Fruit fly (Drosophila melanogaster): ENCODE data around the gene CG31910.

CG31910 gene

dm6 chr2L:6745522-6745921, at the start of gene CG31910:
Gene CG31910, minus strand, starts transcription at chr2L:6745622.
- TF ChIP-seq insv (optimal IDR thresholded peaks at IDR 0.05) (no peak), h (optimal IDR thresholded peaks at IDR 0.05) (no peak), ttk (optimal IDR thresholded peaks at IDR 0.05) (no peak), Myc (optimal IDR thresholded peaks at IDR 0.05) (no peak), Sin3A (optimal IDR thresholded peaks at IDR 0.05) (no peak), psq (optimal IDR thresholded peaks at IDR 0.05) (no peak)

- TF ChIP-seq h (optimal IDR thresholded peaks at IDR 0.05) (no peak), psq (optimal IDR thresholded peaks at IDR 0.05) (no peak)
Observed at dm6 chr2L:6794956-6795522, 49.6 kb upstream of the CG31910 start.

- TF ChIP-seq psq (optimal IDR thresholded peaks at IDR 0.05) = no peak
- TF ChIP-seq h (optimal IDR thresholded peaks at IDR 0.05) = no peak
- no peak for TF ChIP-seq Myc (optimal IDR thresholded peaks at IDR 0.05)
Observed at dm6 chr2L:6794418-6794793, 49.0 kb upstream of the CG31910 start.

dm6 chr2L:6793763-6794417, 48.5 kb upstream of the CG31910 start:
- no peak for TF ChIP-seq Sin3A (optimal IDR thresholded peaks at IDR 0.05)
- TF ChIP-seq ttk (optimal IDR thresholded peaks at IDR 0.05) = no peak
- no peak for TF ChIP-seq h (optimal IDR thresholded peaks at IDR 0.05)
- TF ChIP-seq insv (optimal IDR thresholded peaks at IDR 0.05) = no peak
- TF ChIP-seq psq (optimal IDR thresholded peaks at IDR 0.05) = no peak
- TF ChIP-seq Myc (optimal IDR thresholded peaks at IDR 0.05) = no peak

- TF ChIP-seq ttk (optimal IDR thresholded peaks at IDR 0.05) (no peak), h (optimal IDR thresholded peaks at IDR 0.05) (no peak), Myc (optimal IDR thresholded peaks at IDR 0.05) (no peak), psq (optimal IDR thresholded peaks at IDR 0.05) (no peak), insv (optimal IDR thresholded peaks at IDR 0.05) (no peak), Sin3A (optimal IDR thresholded peaks at IDR 0.05) (no peak)
Observed at dm6 chr2L:6791845-6792443, 46.5 kb upstream of the CG31910 start.

dm6 chr2L:6789358-6789757, 43.9 kb upstream of the CG31910 start:
- TF ChIP-seq insv (optimal IDR thresholded peaks at IDR 0.05) (no peak), Myc (optimal IDR thresholded peaks at IDR 0.05) (no peak), Sin3A (optimal IDR thresholded peaks at IDR 0.05) (no peak), psq (optimal IDR thresholded peaks at IDR 0.05) (no peak), h (optimal IDR thresholded peaks at IDR 0.05) (no peak), ttk (optimal IDR thresholded peaks at IDR 0.05) (no peak)

dm6 chr2L:6787973-6788368, 42.5 kb upstream of the CG31910 start:
- no peak for TF ChIP-seq insv (optimal IDR thresholded peaks at IDR 0.05)
- no peak for TF ChIP-seq h (optimal IDR thresholded peaks at IDR 0.05)
- TF ChIP-seq ttk (optimal IDR thresholded peaks at IDR 0.05) = no peak
- no peak for TF ChIP-seq Sin3A (optimal IDR thresholded peaks at IDR 0.05)
- TF ChIP-seq psq (optimal IDR thresholded peaks at IDR 0.05) = no peak
- no peak for TF ChIP-seq Myc (optimal IDR thresholded peaks at IDR 0.05)

- TF ChIP-seq ttk (optimal IDR thresholded peaks at IDR 0.05) (no peak), h (optimal IDR thresholded peaks at IDR 0.05) (no peak), Myc (optimal IDR thresholded peaks at IDR 0.05) (no peak), psq (optimal IDR thresholded peaks at IDR 0.05) (no peak), insv (optimal IDR thresholded peaks at IDR 0.05) (no peak), Sin3A (optimal IDR thresholded peaks at IDR 0.05) (no peak)
Observed at dm6 chr2L:6787029-6787972, 41.9 kb upstream of the CG31910 start.

dm6 chr2L:6786674-6787028, 41.2 kb upstream of the CG31910 start, which contains the start of gene nrv1:
Gene nrv1, minus strand, starts transcription at chr2L:6786861.
- TF ChIP-seq insv (optimal IDR thresholded peaks at IDR 0.05) = no peak
- no peak for TF ChIP-seq ttk (optimal IDR thresholded peaks at IDR 0.05)
- TF ChIP-seq psq (optimal IDR thresholded peaks at IDR 0.05) = no peak
- no peak for TF ChIP-seq Myc (optimal IDR thresholded peaks at IDR 0.05)
- TF ChIP-seq h (optimal IDR thresholded peaks at IDR 0.05) = no peak
- TF ChIP-seq Sin3A (optimal IDR thresholded peaks at IDR 0.05) = no peak

dm6 chr2L:6785583-6785982, 40.2 kb upstream of the CG31910 start:
- TF ChIP-seq psq (optimal IDR thresholded peaks at IDR 0.05) (no peak), Myc (optimal IDR thresholded peaks at IDR 0.05) (no peak), insv (optimal IDR thresholded peaks at IDR 0.05) (no peak), Sin3A (optimal IDR thresholded peaks at IDR 0.05) (no peak), ttk (optimal IDR thresholded peaks at IDR 0.05) (no peak), h (optimal IDR thresholded peaks at IDR 0.05) (no peak)

- TF ChIP-seq Sin3A (optimal IDR thresholded peaks at IDR 0.05) (no peak), Myc (optimal IDR thresholded peaks at IDR 0.05) (no peak), ttk (optimal IDR thresholded peaks at IDR 0.05) (no peak), psq (optimal IDR thresholded peaks at IDR 0.05) (no peak), h (optimal IDR thresholded peaks at IDR 0.05) (no peak), insv (optimal IDR thresholded peaks at IDR 0.05) (no peak)
Observed at dm6 chr2L:6784235-6784634, 38.8 kb upstream of the CG31910 start.

- no peak for TF ChIP-seq h (optimal IDR thresholded peaks at IDR 0.05)
- no peak for TF ChIP-seq psq (optimal IDR thresholded peaks at IDR 0.05)
- TF ChIP-seq Sin3A (optimal IDR thresholded peaks at IDR 0.05) = no peak
- no peak for TF ChIP-seq ttk (optimal IDR thresholded peaks at IDR 0.05)
- no peak for TF ChIP-seq insv (optimal IDR thresholded peaks at IDR 0.05)
- TF ChIP-seq Myc (optimal IDR thresholded peaks at IDR 0.05) = no peak
Observed at dm6 chr2L:6783395-6783794, 38.0 kb upstream of the CG31910 start.

All from Kc167 (cell line).